Worm (Caenorhabditis elegans) whole organism, L2 larva: Measurements from ENCODE around the gene plp-2.
A peak's percentile ranks its signal among the peaks of the same experiment; 100 is the strongest.
"Not testable (repeated sequence)": the region's sequence is repeated elsewhere in the genome, so short reads cannot be mapped to it uniquely, and the experiment has no call there.

Experiments
- C34F6.9 ChIP-seq: fragments of 150-350 bp; optimal IDR thresholded peaks from 2 replicates; lab custom pipeline; 2014; ENCODE audit warnings: missing biosample characterization, missing genetic modification characterization
- F13H6.1 ChIP-seq: sonication (generic microtip); optimal IDR thresholded peaks from 2 replicates; lab custom pipeline; 2016; ENCODE audit warnings: missing genetic modification characterization, missing compliant biosample characterization
- Y55F3AM.14 ChIP-seq: fragments of 200-800 bp; sonication (Bioruptor generic); optimal IDR thresholded peaks from 2 replicates; lab custom pipeline; 2018; ENCODE audit warnings: mild to moderate bottlenecking, missing genetic modification characterization, missing compliant biosample characterization
- blmp-1 ChIP-seq: sonication (generic microtip); optimal IDR thresholded peaks from 2 replicates; lab custom pipeline; 2017; ENCODE audit warnings: missing genetic modification characterization, mild to moderate bottlenecking, missing compliant biosample characterization, antibody characterized with exemption, moderate library complexity; ENCODE audit not compliant: insufficient read depth
- ceh-16 ChIP-seq: fragments of 150-350 bp; optimal IDR thresholded peaks from 2 replicates; lab custom pipeline; 2014; ENCODE audit warnings: missing biosample characterization, missing genetic modification characterization
- ceh-82 ChIP-seq: fragments of 150-350 bp; optimal IDR thresholded peaks from 2 replicates; lab custom pipeline; 2014; ENCODE audit warnings: missing biosample characterization, missing genetic modification characterization
- crh-2 ChIP-seq: sonication (generic microtip); optimal IDR thresholded peaks from 2 replicates; lab custom pipeline; 2017; ENCODE audit warnings: missing biosample characterization, missing genetic modification characterization
- dmd-4 ChIP-seq: sonication (generic microtip); optimal IDR thresholded peaks from 2 replicates; lab custom pipeline; 2017; ENCODE audit warnings: missing biosample characterization, missing genetic modification characterization
- egl-27 ChIP-seq: sonication (generic microtip); optimal IDR thresholded peaks from 3 replicates; lab custom pipeline; 2017; ENCODE audit warnings: missing biosample characterization, missing genetic modification reagents, missing genetic modification characterization
- fos-1 ChIP-seq: fragments of 150-350 bp; optimal IDR thresholded peaks from 2 replicates; lab custom pipeline; 2014; ENCODE audit warnings: missing biosample characterization, missing genetic modification characterization
- gmeb-1 ChIP-seq: fragments of 150-350 bp; optimal IDR thresholded peaks from 2 replicates; lab custom pipeline; 2014; ENCODE audit warnings: missing biosample characterization, missing genetic modification characterization
- lin-11 ChIP-seq: fragments of 150-350 bp; sonication (generic microtip); optimal IDR thresholded peaks from 2 replicates; lab custom pipeline; 2014; ENCODE audit warnings: missing biosample characterization, missing genetic modification characterization, inconsistent platforms, mixed read lengths
- lin-13 ChIP-seq: fragments of 150-350 bp; optimal IDR thresholded peaks from 2 replicates; lab custom pipeline; 2014; ENCODE audit warnings: missing biosample characterization, missing genetic modification reagents, missing genetic modification characterization
- lsy-2 ChIP-seq, 2 experiments: fragments of 150-350 bp in 1 of 2; sonication (generic microtip) in 1 of 2; optimal IDR thresholded peaks; 2 replicates each; lab custom pipeline; 2014 to 2017; ENCODE audit warnings: missing biosample characterization in 2 of 2, missing genetic modification characterization in 2 of 2
- mab-5 ChIP-seq: fragments of 150-350 bp; optimal IDR thresholded peaks from 2 replicates; lab custom pipeline; 2014; ENCODE audit warnings: missing biosample characterization, missing genetic modification characterization
- nhr-10 ChIP-seq: sonication (generic microtip); optimal IDR thresholded peaks from 2 replicates; lab custom pipeline; 2017; ENCODE audit warnings: missing biosample characterization, missing genetic modification characterization
- nhr-12 ChIP-seq: fragments of 150-350 bp; optimal IDR thresholded peaks from 2 replicates; lab custom pipeline; 2014; ENCODE audit warnings: missing biosample characterization, missing genetic modification characterization
- nhr-129 ChIP-seq: fragments of 150-350 bp; optimal IDR thresholded peaks from 2 replicates; lab custom pipeline; 2014; ENCODE audit warnings: missing biosample characterization, missing genetic modification characterization
- nhr-237 ChIP-seq: fragments of 150-350 bp; optimal IDR thresholded peaks from 2 replicates; lab custom pipeline; 2014; ENCODE audit warnings: missing biosample characterization, missing genetic modification characterization
- peb-1 ChIP-seq: fragments of 150-350 bp; optimal IDR thresholded peaks from 2 replicates; lab custom pipeline; 2014; ENCODE audit warnings: missing biosample characterization, missing genetic modification characterization
- sem-4 ChIP-seq: fragments of 150-350 bp; optimal IDR thresholded peaks from 2 replicates; lab custom pipeline; 2014; ENCODE audit warnings: missing biosample characterization, missing genetic modification reagents, missing genetic modification characterization
- skn-1 ChIP-seq: sonication (generic microtip); optimal IDR thresholded peaks from 2 replicates; lab custom pipeline; 2017; ENCODE audit warnings: missing biosample characterization, missing genetic modification characterization
- sma-3 ChIP-seq: sonication (generic microtip); optimal IDR thresholded peaks from 2 replicates; lab custom pipeline; 2016; ENCODE audit warnings: missing genetic modification reagents, missing genetic modification characterization, missing compliant biosample characterization
- sma-9 ChIP-seq, 2 experiments: fragments of 150-350 bp in 1 of 2; sonication (generic microtip) in 1 of 2; optimal IDR thresholded peaks; 2 replicates each; lab custom pipeline; 2014 to 2016; ENCODE audit warnings: missing genetic modification characterization in 2 of 2, mild to moderate bottlenecking in 1 of 2, missing biosample characterization in 1 of 2, missing compliant biosample characterization in 1 of 2, missing genetic modification reagents in 1 of 2, moderate library complexity in 1 of 2
- unc-39 ChIP-seq: fragments of 150-350 bp; optimal IDR thresholded peaks from 2 replicates; lab custom pipeline; 2014; ENCODE audit warnings: missing biosample characterization, missing genetic modification characterization
- unc-55 ChIP-seq: fragments of 150-350 bp; sonication (generic microtip); optimal IDR thresholded peaks from 3 replicates; lab custom pipeline; 2014; ENCODE audit warnings: missing biosample characterization, missing genetic modification reagents, missing genetic modification characterization
- unc-62 ChIP-seq: fragments of 150-350 bp; optimal IDR thresholded peaks from 2 replicates; lab custom pipeline; 2014; ENCODE audit warnings: missing biosample characterization, missing genetic modification reagents, missing genetic modification characterization
- zag-1 ChIP-seq: fragments of 150-350 bp; optimal IDR thresholded peaks from 2 replicates; lab custom pipeline; 2014; ENCODE audit warnings: missing biosample characterization, missing genetic modification characterization
- ztf-1 ChIP-seq: fragments of 200-800 bp; sonication (Bioruptor generic); conservative IDR thresholded peaks from 2 replicates; pipeline ENCODE4 v1.3.6; 2022; ENCODE audit warnings: missing genetic modification characterization, missing compliant biosample characterization
- ztf-4 ChIP-seq: fragments of 150-350 bp; optimal IDR thresholded peaks from 2 replicates; lab custom pipeline; 2014; ENCODE audit warnings: missing biosample characterization, missing genetic modification characterization

The plp-2 gene

ce11 chrX:14975467-14976167 is 7.0 kb downstream of the plp-2 start, which contains the start of gene F20D1.3 (continued):
- TF ChIP-seq lin-11, result peak; percentile 8
- no peak for TF ChIP-seq skn-1 (tag; lab: Kevin White, UChicago)
- TF ChIP-seq nhr-12 (tag; lab: Kevin White, UChicago), result no peak
- peak; percentile 73 for TF ChIP-seq C34F6.9 (tag; lab: Kevin White, UChicago)
- TF ChIP-seq Y55F3AM.14 (GFP tag; lab: Kevin White, UChicago), result peak; percentile 41

ce11 chrX:14973085-14973484 is 9.5 kb downstream of the plp-2 start:
- TF ChIP-seq sem-4 (tag; lab: Kevin White, UChicago) (no peak), sma-9 (GFP tag; optimal IDR thresholded peaks at IDR 0.05; lab: Kevin White, UChicago) (no peak), sma-9 (tag; optimal IDR thresholded peaks at IDR 0.05; lab: Kevin White, UChicago) (no peak), egl-27 (no peak)
- TF ChIP-seq, all 48 proteins: peak for 0

DNA sequence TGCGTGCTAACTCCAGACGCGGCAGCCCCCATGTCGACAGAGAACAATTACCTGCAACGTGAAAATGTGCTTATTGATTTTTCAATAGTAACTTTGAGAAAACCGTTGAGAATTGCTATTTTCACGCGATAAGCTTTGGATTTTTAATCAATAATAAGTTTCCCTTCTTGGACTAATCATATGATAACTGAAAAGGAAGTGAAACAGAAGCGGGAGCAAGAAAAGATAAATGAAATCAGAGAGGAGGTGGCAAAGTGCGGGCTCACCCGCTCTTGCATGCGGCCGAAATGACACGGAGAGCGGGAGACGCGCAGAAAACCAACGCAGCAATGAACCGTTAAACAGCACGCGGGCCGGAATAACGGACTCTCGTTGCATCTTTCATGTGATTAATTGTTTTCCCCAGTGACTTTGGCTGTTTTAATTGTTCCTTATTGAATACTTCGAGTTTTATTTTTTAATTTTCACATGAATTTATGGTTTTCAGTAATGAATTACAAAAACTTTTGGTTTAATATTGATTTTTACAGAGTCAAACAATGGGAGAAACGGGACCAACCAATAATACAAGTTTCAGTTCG is 12.3 kb downstream of the plp-2 start, which contains the start of the genes flwr-1 and tbc-1:
Gene flwr-1, minus strand, starts transcription at position 51 of the 581 bp plus-strand sequence.
Gene tbc-1, plus strand, starts transcription at position 531 of the 581 bp plus-strand sequence.
- TF ChIP-seq fos-1, result peak; percentile 20
- peak; percentile 17 for TF ChIP-seq sma-9 (GFP tag; optimal IDR thresholded peaks at IDR 0.05; lab: Kevin White, UChicago)
- no peak for TF ChIP-seq sma-9 (tag; optimal IDR thresholded peaks at IDR 0.05; lab: Kevin White, UChicago)
- peak; percentile 5 for TF ChIP-seq mab-5
- no peak for TF ChIP-seq ceh-82 (tag; lab: Kevin White, UChicago)
- peak; percentile 14 for TF ChIP-seq lin-13 (GFP tag; lab: Kevin White, UChicago)
- peak; percentile 65 for TF ChIP-seq unc-55 (GFP tag; lab: Kevin White, UChicago)
- peak; percentile 12 for TF ChIP-seq lin-11
- TF ChIP-seq crh-2 (tag; lab: Kevin White, UChicago), result peak; percentile 11
- TF ChIP-seq nhr-10 (tag; lab: Kevin White, UChicago), result no peak
- peak; percentile 66 for TF ChIP-seq nhr-129
- peak in 1 of 2 experiments; percentile 35 for TF ChIP-seq lsy-2 (tag; optimal IDR thresholded peaks at IDR 0.05; lab: Kevin White, UChicago)
- no peak for TF ChIP-seq gmeb-1 (tag; lab: Kevin White, UChicago)
- TF ChIP-seq C34F6.9 (tag; lab: Kevin White, UChicago), result peak; percentile 60

- TF ChIP-seq C34F6.9 (tag; lab: Kevin White, UChicago), result no peak
- no peak for TF ChIP-seq unc-39 (tag; lab: Kevin White, UChicago)
- no peak for TF ChIP-seq dmd-4
- TF ChIP-seq unc-62 (GFP tag; lab: Kevin White, UChicago), result no peak
- TF ChIP-seq ztf-4 (tag; lab: Kevin White, UChicago), result no peak
- TF ChIP-seq sma-3 (GFP tag; lab: Kevin White, UChicago), result no peak
- no peak for TF ChIP-seq blmp-1 (tag; lab: Kevin White, UChicago)
- no peak for TF ChIP-seq lin-11
- TF ChIP-seq Y55F3AM.14 (GFP tag; lab: Kevin White, UChicago), result no peak
- TF ChIP-seq peb-1 (tag; lab: Kevin White, UChicago), result no peak
- TF ChIP-seq F13H6.1 (tag; lab: Kevin White, UChicago), result no peak
- no peak for TF ChIP-seq sem-4 (tag; lab: Kevin White, UChicago)
- TF ChIP-seq nhr-12 (tag; lab: Kevin White, UChicago), result no peak
- TF ChIP-seq zag-1 (tag; lab: Kevin White, UChicago), result no peak
- TF ChIP-seq ceh-16, result no peak
- no peak for TF ChIP-seq unc-55 (GFP tag; lab: Kevin White, UChicago)
- TF ChIP-seq ceh-82 (tag; lab: Kevin White, UChicago), result no peak
- TF ChIP-seq ztf-1 (GFP tag; lab: Robert Waterston, UW), result no peak
- no peak for TF ChIP-seq nhr-237 (tag; lab: Kevin White, UChicago)
- TF ChIP-seq, all 48 proteins: peak for 0
These were observed 13.0 kb downstream of the plp-2 start for ce11 chrX:14969615-14970014.

- not testable (repeated sequence) for TF ChIP-seq peb-1 (tag; lab: Kevin White, UChicago); nhr-237 (tag; lab: Kevin White, UChicago); ztf-1 (GFP tag; lab: Robert Waterston, UW)
- TF ChIP-seq, all 48 proteins: peak for 0; not testable (repeated sequence) for 48
These were observed 16.1 kb downstream of the plp-2 start, which contains the start of gene F20D1.22 for ce11 chrX:14966515-14966914. F20D1.22 (plus strand) TSS chrX:14966815.
